Worm (Caenorhabditis elegans) whole organism, dauer: ENCODE data around the gene Y37A1A.4.

Experiments
- unc-62 ChIP-seq: sonication (generic microtip); optimal IDR thresholded peaks from 2 replicates; lab custom pipeline; 2017; ENCODE audit warnings: missing biosample characterization, missing genetic modification reagents, missing genetic modification characterization

The Y37A1A.4 gene

DNA sequence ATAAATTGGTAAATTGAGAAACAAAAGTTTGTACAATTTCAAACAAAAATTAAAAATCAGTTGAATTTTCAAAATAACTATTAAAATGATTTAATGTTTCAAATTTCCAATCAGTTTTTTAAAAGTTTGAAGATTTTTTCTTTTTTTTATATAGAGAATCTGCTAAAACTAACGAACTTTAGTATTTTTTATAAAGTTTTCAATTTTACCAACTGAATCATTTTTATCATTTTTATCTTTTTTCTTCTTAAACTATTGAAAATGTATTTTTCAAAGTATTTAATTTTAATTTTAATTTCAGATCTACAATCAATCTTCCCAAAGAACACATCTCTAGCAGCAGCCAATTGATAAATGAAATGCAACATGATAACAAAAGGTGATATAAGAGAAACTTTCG lies at the start of gene Y37A1A.4:
Gene Y37A1A.4 (plus strand): TSS at position 301 of the 400 bp plus-strand sequence.
- no peak for TF ChIP-seq unc-62 (GFP tag; lab: Kevin White, UChicago)

DNA sequence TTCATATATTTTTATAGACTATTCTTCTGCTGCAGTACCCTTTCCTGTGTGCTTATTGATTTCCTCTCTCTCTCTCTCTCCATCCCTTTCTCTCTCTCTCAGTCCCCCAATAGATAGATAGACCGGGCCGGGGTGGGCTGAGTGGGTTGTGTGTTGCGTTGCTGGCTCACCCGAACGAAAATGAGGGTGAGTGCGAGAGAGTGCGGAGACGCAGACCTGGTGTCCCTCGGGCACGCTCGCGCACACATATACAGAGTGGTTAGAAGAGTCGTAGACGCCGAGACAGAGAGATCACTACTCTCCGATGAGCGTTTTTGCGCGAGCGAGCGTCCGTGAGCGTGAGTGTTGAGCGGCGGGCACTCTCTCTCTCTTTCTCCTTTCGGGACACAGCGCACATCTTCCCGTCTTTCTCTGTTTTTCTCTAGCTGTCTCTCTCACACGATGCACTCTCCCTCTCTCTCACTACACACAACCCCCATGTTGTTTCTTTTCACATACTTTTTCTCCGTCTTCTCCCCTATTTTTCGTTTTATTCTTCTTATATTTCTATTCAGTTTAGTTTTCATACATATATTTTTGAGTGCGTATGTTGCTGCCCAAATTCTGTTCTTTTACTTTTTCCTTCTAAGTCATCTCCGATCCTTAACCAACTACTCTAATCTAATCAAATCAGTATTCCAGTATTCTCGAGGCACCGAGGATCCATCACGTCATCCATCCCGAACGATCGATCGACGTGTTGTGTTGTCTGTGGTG lies 46.6 kb upstream of the Y37A1A.4 start, which contains the start of gene lin-66:
Gene lin-66 (plus strand): TSS at position 672 of the 756 bp plus-strand sequence.
- TF ChIP-seq unc-62 (GFP tag; lab: Kevin White, UChicago), result no peak

DNA sequence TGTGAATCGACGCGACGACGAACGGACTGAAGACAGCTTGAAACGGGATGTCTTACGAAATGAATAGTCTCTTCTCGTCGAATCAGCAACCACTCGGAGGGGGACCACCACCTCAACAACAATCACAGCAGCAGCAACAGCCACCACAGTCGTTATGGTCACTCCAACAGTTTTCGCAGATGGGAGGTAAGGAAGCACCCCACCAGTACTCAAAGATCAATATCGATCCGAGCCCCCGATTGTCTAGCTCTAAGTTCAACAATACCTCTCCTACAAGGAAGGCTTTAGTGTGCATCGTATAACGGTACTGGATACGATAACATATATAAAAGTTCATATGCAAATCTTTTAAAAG lies 46.0 kb upstream of the Y37A1A.4 start:
- TF ChIP-seq unc-62 (GFP tag; lab: Kevin White, UChicago), result no peak

DNA sequence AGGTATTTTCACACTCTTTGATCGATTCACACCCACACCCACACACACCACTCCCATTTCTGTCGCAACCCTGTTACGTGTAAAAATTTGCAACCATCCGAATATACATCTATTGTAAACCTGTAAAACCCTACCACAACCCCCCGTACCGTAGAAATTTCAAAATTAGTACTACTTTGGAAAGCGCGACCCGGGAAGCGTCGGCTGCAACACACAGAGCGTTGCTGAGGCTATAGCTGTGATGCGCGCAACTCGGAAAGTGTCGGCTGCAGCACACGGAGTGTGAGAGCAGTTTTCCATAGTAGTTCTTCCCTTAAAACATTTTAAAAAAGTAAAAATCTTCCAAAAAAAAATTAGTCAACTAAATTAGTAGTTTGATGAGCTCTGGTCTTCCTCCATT lies 41.1 kb upstream of the Y37A1A.4 start:
- TF ChIP-seq unc-62 (GFP tag; lab: Kevin White, UChicago), result no peak

DNA sequence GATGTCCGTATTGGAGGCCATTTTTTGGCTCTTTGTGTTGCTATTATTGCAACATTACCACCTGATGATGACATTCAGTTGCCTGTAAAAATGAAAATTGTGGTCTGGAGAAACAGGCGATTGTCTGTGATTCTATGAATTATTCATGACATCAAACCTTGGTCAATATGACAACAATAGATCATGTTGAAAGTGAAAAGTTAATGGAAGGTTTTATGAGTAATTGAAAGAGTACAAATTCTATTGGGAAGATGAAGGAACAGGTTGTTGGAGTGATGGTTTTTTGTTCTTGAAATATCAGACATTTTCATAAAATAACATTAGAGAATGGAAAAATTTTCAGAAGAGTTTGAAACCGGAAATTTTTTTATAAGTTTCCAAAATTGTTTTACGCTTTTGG lies 31.4 kb upstream of the Y37A1A.4 start, which contains the start of gene Y37A1A.3:
Gene Y37A1A.3 (minus strand): TSS at position 101 of the 400 bp plus-strand sequence.
- TF ChIP-seq unc-62 (GFP tag; lab: Kevin White, UChicago), result no peak

DNA sequence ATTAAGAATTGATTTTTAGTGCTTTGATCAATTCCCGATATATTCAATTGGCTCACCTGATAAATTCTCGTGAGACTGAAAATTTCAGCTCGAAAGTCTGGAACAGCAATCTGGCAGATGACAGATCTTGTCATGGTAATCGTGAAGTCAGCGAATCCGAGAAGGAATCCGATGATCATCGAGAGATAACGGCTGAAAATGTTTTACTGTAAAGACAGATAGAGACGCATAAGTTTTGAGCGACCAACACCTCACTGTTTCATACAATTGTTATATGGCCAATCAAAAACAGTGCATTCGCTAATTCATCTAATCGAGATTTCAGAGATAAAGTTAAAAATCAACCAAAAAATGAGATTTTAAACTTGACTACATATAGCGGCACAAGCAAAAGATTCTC lies 27.8 kb upstream of the Y37A1A.4 start:
- TF ChIP-seq unc-62 (GFP tag; lab: Kevin White, UChicago), result no peak

DNA sequence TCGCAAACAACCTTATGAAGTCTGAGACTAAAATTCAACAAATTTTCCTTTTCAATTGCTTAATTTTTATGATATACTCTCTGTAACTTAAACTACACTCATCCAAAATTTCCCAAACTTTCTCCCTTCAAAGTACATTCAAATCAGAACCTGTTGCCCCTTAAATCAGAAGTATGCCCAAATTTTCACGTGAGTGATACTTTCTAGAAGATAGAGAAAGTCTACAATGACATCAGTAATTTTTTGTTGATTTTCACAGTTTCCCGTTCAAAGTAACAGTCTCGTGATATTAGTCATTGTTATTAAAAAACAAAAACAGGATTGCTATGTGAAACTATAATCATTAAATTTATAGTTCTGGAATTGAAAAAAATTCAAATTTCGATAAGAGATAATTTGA lies 23.3 kb upstream of the Y37A1A.4 start:
- no peak for TF ChIP-seq unc-62 (GFP tag; lab: Kevin White, UChicago)

DNA sequence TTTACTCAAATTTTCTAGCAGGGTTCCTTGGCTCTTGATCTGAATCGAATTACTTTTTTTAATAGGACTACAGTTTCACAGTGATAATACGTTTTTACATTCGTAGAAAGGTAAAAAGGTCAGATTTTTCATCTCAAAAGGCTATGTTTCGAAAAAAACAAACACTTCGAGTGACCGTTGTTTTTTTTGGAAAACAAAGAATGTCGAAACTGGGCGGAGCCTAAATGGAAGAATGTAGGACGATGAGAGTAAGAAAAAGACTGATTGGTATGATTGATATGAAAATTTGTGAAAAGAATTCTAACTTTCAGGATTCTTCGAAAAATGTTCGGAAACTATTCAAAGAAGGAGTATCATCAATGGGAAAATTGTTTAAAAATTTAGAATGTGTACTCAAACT lies 21.3 kb upstream of the Y37A1A.4 start, which contains the start of gene Y37A1A.2:
Gene Y37A1A.2 (minus strand): TSS at position 101 of the 400 bp plus-strand sequence.
- no peak for TF ChIP-seq unc-62 (GFP tag; lab: Kevin White, UChicago)

DNA sequence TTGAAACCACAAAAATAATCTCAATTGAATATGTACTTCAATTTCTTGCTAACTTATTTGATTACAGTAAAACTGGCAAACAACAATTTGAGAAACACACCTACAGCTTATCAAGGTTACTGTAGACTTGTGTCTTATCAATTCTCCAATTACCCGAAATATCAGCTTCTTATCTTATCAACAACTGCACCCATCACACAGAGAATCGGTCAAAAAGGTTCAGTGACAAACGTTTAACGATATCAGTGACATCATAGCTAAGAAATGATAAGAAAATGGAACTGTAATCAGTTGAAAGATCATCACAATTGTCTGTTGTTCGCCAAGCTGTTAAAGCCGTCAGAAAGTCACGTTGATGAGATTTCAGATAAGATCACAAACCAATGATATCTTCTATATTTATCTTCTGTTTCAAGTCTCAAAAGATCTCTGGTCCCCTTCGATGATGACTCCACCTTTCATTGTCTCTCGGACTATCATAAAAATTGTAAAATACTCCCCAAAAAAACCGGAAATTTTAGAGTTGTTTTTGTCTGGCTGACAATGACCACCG lies 14.9 kb upstream of the Y37A1A.4 start:
- TF ChIP-seq unc-62 (GFP tag; lab: Kevin White, UChicago), result no peak

DNA sequence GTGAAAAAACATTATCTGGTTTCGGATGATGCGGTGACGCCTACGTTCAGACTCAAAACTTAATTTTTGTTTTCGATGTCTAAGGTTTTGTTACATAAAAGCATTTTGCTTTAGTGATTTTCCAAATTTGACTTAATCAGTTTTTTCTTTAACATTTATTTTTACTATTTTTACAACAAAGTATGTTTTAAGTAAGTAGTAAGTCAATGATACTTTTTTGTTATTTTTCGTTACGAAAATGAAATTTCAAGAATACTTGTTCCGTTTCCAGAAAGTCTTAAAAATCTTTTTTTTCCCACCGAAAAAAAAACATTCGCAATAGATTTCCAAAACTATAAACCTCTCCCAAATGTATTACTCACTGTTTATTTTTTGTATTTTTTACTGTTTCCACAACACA lies 6.5 kb upstream of the Y37A1A.4 start:
- TF ChIP-seq unc-62 (GFP tag; lab: Kevin White, UChicago), result no peak

DNA sequence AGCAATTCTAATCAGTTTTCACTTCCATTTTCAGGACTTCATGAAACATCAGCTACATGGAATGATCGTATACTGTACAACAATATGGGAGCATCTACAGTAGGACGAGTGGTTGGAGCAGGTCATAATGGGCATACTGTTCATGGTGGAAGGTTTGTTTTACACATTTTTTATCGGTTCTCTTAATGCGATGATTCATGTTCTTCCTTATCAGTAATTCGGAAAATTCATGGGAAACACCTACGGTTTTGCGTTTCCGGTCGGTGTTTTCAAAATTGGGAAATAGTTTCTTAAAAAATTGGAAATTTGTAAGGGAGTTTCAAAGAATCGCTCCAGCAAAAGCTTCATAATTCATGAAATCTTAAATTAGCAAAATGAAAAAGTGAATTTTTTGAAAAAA lies 6.7 kb downstream of the Y37A1A.4 start:
- TF ChIP-seq unc-62 (GFP tag; lab: Kevin White, UChicago), result no peak

DNA sequence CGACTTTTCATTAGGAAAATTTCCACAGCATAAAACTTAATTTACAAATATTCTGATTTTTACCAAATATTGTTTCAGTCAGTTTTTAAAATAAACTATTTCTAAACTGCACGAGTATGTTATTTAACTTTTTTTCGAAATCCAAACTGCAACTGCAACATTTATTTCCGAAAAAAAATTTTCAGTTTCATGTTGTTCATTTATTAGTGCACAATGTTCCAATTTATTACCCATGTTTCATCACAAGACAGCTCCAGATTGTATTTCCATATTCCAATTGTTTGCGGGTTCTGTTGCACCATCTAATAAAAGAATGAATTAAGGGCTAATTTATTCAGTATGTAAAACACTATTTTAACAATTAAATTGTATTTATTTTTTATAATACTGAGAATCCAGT lies 7.5 kb downstream of the Y37A1A.4 start:
- TF ChIP-seq unc-62 (GFP tag; lab: Kevin White, UChicago), result no peak

DNA sequence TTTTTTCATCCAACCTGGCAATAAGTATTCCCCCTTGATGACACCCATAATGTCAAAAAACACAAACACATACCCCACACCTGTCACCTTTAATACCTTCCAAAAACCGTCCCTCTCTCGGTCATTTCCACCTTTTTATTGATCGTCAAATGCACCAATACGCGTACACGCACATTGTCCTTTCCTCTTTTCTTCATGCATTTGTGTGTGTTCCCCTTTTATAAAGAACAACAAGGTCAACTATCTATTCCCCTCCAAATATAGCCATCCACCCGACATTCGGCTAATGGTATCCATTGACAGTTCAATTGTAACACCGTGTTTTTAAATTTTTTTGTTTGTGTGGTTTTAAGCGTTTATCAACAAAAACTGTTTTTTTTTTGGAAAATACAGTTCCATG lies 11.0 kb downstream of the Y37A1A.4 start:
- TF ChIP-seq unc-62 (GFP tag; lab: Kevin White, UChicago), result no peak

DNA sequence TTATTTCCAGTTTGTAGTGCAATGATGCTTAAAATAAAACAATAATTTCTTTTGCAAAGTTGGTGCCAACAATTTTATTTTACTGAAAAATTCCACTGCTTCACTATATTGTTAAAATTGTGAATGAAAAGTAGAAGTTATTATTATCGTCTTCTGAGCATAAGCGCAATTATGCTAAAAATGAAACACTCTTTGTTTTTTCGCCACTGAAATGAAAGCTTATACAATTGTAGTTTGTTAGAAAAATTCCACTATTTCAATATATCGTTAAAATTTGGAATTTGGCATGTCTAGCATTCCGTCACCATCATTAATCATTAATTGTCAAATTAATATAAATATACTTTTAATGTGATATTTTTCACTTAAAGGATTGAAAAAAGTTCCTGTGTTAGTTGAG lies 19.8 kb downstream of the Y37A1A.4 start:
- no peak for TF ChIP-seq unc-62 (GFP tag; lab: Kevin White, UChicago)

DNA sequence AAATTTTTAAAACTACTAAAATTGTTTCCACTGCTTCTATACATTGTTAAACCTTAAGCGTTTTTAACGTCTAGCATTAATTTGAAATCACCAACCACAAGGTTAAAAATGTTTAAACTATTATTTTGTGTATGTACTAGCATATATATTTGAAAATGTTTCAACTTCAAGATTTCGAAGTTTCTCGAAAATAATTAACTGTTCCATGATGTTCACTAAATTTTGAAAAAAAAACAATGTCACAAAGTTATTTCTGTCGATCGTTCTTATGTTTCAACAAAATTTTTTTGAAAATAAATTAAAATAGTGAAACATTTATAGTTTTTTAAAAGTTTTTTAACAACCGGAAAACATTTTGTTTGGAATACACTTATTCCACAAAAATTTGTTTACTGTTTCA lies 20.4 kb downstream of the Y37A1A.4 start:
- TF ChIP-seq unc-62 (GFP tag; lab: Kevin White, UChicago), result no peak

DNA sequence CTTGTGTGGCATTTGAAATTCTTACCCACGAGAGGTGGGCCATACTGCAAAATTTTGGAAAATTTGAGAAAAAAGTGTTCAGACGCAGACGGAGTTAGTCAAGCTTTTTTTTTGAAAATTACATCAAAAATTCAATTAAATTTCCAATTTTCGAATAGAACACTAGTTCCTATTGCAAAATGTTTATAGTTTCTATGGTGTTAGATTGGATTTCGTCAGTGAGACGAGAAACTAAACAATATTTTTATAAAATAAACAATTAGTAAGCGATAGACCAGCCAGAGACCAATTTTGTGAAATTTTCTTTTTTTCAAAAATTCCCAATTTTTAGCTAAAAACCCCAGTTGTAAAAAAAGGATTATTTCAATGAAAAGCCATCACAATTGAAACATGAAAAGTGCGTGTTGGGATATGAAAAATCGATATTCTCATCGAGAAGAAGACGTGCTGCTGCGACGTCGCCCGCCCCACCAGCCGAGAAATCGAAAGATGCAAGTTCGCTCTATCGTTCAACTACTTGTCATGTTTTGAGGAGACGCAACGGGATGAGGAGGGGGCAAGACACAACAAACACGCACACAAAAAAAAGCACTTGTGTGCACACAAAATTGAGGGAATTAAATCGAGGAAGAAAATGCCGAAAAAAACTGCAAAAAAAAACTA lies 45.7 kb downstream of the Y37A1A.4 start, which contains the start of gene dnbp-1:
Gene dnbp-1 (minus strand): TSS at position 51 of the 663 bp plus-strand sequence.
- TF ChIP-seq unc-62 (GFP tag; lab: Kevin White, UChicago), result no peak
